Worm (Caenorhabditis elegans) whole organism, L1 larva: ENCODE results near the gene mrpl-49.

ENCODE experiments used
- C04F5.9 ChIP-seq: sonication (generic microtip); optimal IDR thresholded peaks from 2 replicates; lab custom pipeline; 2016; ENCODE audit warnings: missing genetic modification characterization, missing compliant biosample characterization
- F16B12.6 ChIP-seq: fragments of 150-350 bp; optimal IDR thresholded peaks from 2 replicates; lab custom pipeline; 2014; ENCODE audit warnings: missing biosample characterization, missing genetic modification characterization
- Y116A8C.19 ChIP-seq: sonication (generic microtip); optimal IDR thresholded peaks from 2 replicates; lab custom pipeline; 2016; ENCODE audit warnings: missing compliant biosample characterization, missing genetic modification characterization, borderline replicate concordance
- aly-2 ChIP-seq: fragments of 150-350 bp; optimal IDR thresholded peaks from 2 replicates; lab custom pipeline; 2014; ENCODE audit warnings: missing biosample characterization, missing genetic modification characterization
- ama-1 ChIP-seq: fragments of 150-350 bp; optimal IDR thresholded peaks from 2 replicates; lab custom pipeline; 2014
- ceh-8 ChIP-seq: fragments of 200-800 bp; sonication (Bioruptor generic); optimal IDR thresholded peaks from 2 replicates; lab custom pipeline; 2018; ENCODE audit warnings: mild to moderate bottlenecking, missing genetic modification characterization, moderate library complexity, missing compliant biosample characterization
- ceh-82 ChIP-seq, 3 experiments: fragments of 150-350 bp in 1 of 3; sonication (generic microtip) in 2 of 3; optimal IDR thresholded peaks; 2 replicates each; lab custom pipeline; 2014 to 2017; ENCODE audit warnings: missing biosample characterization in 3 of 3, missing genetic modification characterization in 3 of 3
- ceh-90 ChIP-seq: sonication (generic microtip); optimal IDR thresholded peaks from 2 replicates; lab custom pipeline; 2016; ENCODE audit warnings: missing genetic modification characterization, missing compliant biosample characterization
- dpl-1 ChIP-seq, 3 experiments: fragments of 150-350 bp in 2 of 3; sonication (generic microtip) in 1 of 3; optimal IDR thresholded peaks; 2 replicates each; lab custom pipeline; 2014 to 2017; ENCODE audit warnings: missing biosample characterization in 3 of 3, missing genetic modification characterization in 3 of 3, missing genetic modification reagents in 3 of 3
- efl-1 ChIP-seq, 4 experiments: fragments of 150-350 bp; optimal IDR thresholded peaks in 3 of 4; peaks in 1 of 4; 1 replicate in 1 of 4; 2 replicates in 3 of 4; lab custom pipeline; 2014; ENCODE audit warnings: missing biosample characterization in 2 of 4, missing genetic modification characterization in 2 of 4, missing genetic modification reagents in 2 of 4
- egl-13 ChIP-seq: sonication (generic microtip); optimal IDR thresholded peaks from 2 replicates; lab custom pipeline; 2016; ENCODE audit warnings: missing genotype, missing genetic modification reagents, missing genetic modification characterization, missing compliant biosample characterization
- egl-27 ChIP-seq, 2 experiments: fragments of 150-350 bp in 1 of 2; sonication (generic microtip); optimal IDR thresholded peaks; 3 replicates each; lab custom pipeline; 2017 to 2018; ENCODE audit warnings: missing biosample characterization in 2 of 2, missing genetic modification characterization in 2 of 2, missing genetic modification reagents in 2 of 2
- elt-2 ChIP-seq: sonication (generic microtip); optimal IDR thresholded peaks from 2 replicates; lab custom pipeline; 2016; ENCODE audit warnings: missing genetic modification characterization, mild to moderate bottlenecking, inconsistent platforms, missing compliant biosample characterization, missing genetic modification reagents
- elt-3 ChIP-seq, 6 experiments: fragments of 150-350 bp in 1 of 6; sonication (generic microtip); optimal IDR thresholded peaks; 2 replicates each; lab custom pipeline; 2017 to 2018; ENCODE audit warnings: missing biosample characterization in 6 of 6, missing genetic modification characterization in 6 of 6, inconsistent platforms in 1 of 6
- fkh-4 ChIP-seq: sonication (generic microtip); optimal IDR thresholded peaks from 2 replicates; lab custom pipeline; 2016; ENCODE audit warnings: missing compliant biosample characterization, missing genetic modification characterization, borderline replicate concordance
- fos-1 ChIP-seq: fragments of 150-350 bp; optimal IDR thresholded peaks from 2 replicates; lab custom pipeline; 2014; ENCODE audit warnings: missing biosample characterization, missing genetic modification characterization
- hlh-4 ChIP-seq: sonication (generic microtip); optimal IDR thresholded peaks from 2 replicates; lab custom pipeline; 2016; ENCODE audit warnings: mild to moderate bottlenecking, missing genetic modification characterization, missing compliant biosample characterization
- hpl-2 ChIP-seq: fragments of 150-350 bp; optimal IDR thresholded peaks from 2 replicates; lab custom pipeline; 2014; ENCODE audit warnings: missing biosample characterization, missing genetic modification reagents, missing genetic modification characterization
- isw-1 ChIP-seq: fragments of 200-800 bp; sonication (Bioruptor generic); IDR thresholded peaks from 2 replicates; pipeline ENCODE4 v1.3.6; 2022; ENCODE audit warnings: missing genetic modification characterization, missing compliant biosample characterization
- jun-1 ChIP-seq: fragments of 150-350 bp; optimal IDR thresholded peaks from 2 replicates; lab custom pipeline; 2014; ENCODE audit warnings: missing biosample characterization, missing genetic modification reagents, missing genetic modification characterization
- lin-35 ChIP-seq, 2 experiments: fragments of 150-350 bp; optimal IDR thresholded peaks; 2 replicates each; lab custom pipeline; 2014; ENCODE audit warnings: missing biosample characterization in 2 of 2, missing genetic modification characterization in 2 of 2, missing genetic modification reagents in 2 of 2
- lir-3 ChIP-seq: sonication (generic microtip); optimal IDR thresholded peaks from 2 replicates; lab custom pipeline; 2016; ENCODE audit warnings: mild to moderate bottlenecking, missing genetic modification characterization, moderate library complexity, missing compliant biosample characterization; ENCODE audit not compliant: poor library complexity
- lsy-2 ChIP-seq, 2 experiments: fragments of 150-350 bp; optimal IDR thresholded peaks; 2 replicates each; lab custom pipeline; 2014; ENCODE audit warnings: missing biosample characterization in 2 of 2, missing genetic modification characterization in 2 of 2
- mab-9 ChIP-seq: fragments of 200-800 bp; sonication (Bioruptor generic); IDR thresholded peaks from 2 replicates; pipeline ENCODE4 v1.3.6; 2022; ENCODE audit warnings: missing genetic modification reagents, missing genetic modification characterization, missing compliant biosample characterization
- mdl-1 ChIP-seq, 2 experiments: fragments of 150-350 bp; optimal IDR thresholded peaks; 2 replicates each; lab custom pipeline; 2014 to 2017; ENCODE audit warnings: missing biosample characterization in 2 of 2, missing genetic modification characterization in 2 of 2, inconsistent platforms in 1 of 2
- mep-1 ChIP-seq: fragments of 150-350 bp; optimal IDR thresholded peaks from 2 replicates; lab custom pipeline; 2014; ENCODE audit warnings: missing biosample characterization, missing genetic modification characterization
- nhr-20 ChIP-seq: sonication (generic microtip); optimal IDR thresholded peaks from 2 replicates; lab custom pipeline; 2016; ENCODE audit warnings: mild to moderate bottlenecking, missing genetic modification characterization, missing compliant biosample characterization
- nhr-237 ChIP-seq: fragments of 150-350 bp; optimal IDR thresholded peaks from 2 replicates; lab custom pipeline; 2014; ENCODE audit warnings: missing biosample characterization, missing genetic modification characterization
- nhr-28 ChIP-seq: fragments of 150-350 bp; optimal IDR thresholded peaks from 2 replicates; lab custom pipeline; 2014; ENCODE audit warnings: missing biosample characterization, missing genetic modification characterization
- nhr-76 ChIP-seq: sonication (generic microtip); optimal IDR thresholded peaks from 2 replicates; lab custom pipeline; 2017; ENCODE audit warnings: missing biosample characterization, missing genetic modification characterization
- nhr-77 ChIP-seq: fragments of 150-350 bp; optimal IDR thresholded peaks from 2 replicates; lab custom pipeline; 2014; ENCODE audit warnings: missing biosample characterization, missing genetic modification characterization
- nhr-85 ChIP-seq: sonication (generic microtip); peaks from one replicate; lab custom pipeline; 2016; ENCODE audit warnings: missing genetic modification characterization, inconsistent platforms, missing compliant biosample characterization
- pag-3 ChIP-seq: sonication (generic microtip); optimal IDR thresholded peaks from 2 replicates; lab custom pipeline; 2017; ENCODE audit warnings: missing genetic modification characterization, mild to moderate bottlenecking, missing compliant biosample characterization, antibody characterized with exemption, borderline replicate concordance; ENCODE audit not compliant: insufficient read depth
- rnt-1 ChIP-seq: sonication (generic microtip); optimal IDR thresholded peaks from 2 replicates; lab custom pipeline; 2016; ENCODE audit warnings: mild to moderate bottlenecking, missing genetic modification characterization, moderate library complexity, missing compliant biosample characterization
- skn-1 ChIP-seq: fragments of 150-350 bp; optimal IDR thresholded peaks from 2 replicates; lab custom pipeline; 2014; ENCODE audit warnings: missing biosample characterization, missing genetic modification characterization
- snpc-4 ChIP-seq: fragments of 150-350 bp; optimal IDR thresholded peaks from 2 replicates; lab custom pipeline; 2014; ENCODE audit warnings: missing biosample characterization, missing genetic modification characterization
- swsn-7 ChIP-seq: sonication (generic microtip); optimal IDR thresholded peaks from 2 replicates; lab custom pipeline; 2016; ENCODE audit warnings: missing genetic modification characterization, missing compliant biosample characterization
- tbx-2 ChIP-seq: sonication (generic microtip); optimal IDR thresholded peaks from 2 replicates; lab custom pipeline; 2016; ENCODE audit warnings: missing genetic modification characterization, missing compliant biosample characterization
- tlp-1 ChIP-seq: fragments of 150-350 bp; optimal IDR thresholded peaks from 2 replicates; lab custom pipeline; 2014; ENCODE audit warnings: missing biosample characterization, missing genetic modification characterization
- xbp-1 ChIP-seq: sonication (generic microtip); optimal IDR thresholded peaks from 2 replicates; lab custom pipeline; 2016; ENCODE audit warnings: missing genetic modification characterization, missing compliant biosample characterization
- zag-1 ChIP-seq: fragments of 150-350 bp; optimal IDR thresholded peaks from 2 replicates; lab custom pipeline; 2014; ENCODE audit warnings: missing biosample characterization, missing genetic modification characterization
- zip-4 ChIP-seq: fragments of 200-800 bp; sonication (Bioruptor generic); optimal IDR thresholded peaks from 2 replicates; lab custom pipeline; 2018; ENCODE audit warnings: mild to moderate bottlenecking, missing genetic modification characterization, moderate library complexity, missing compliant biosample characterization

Gene mrpl-49

DNA sequence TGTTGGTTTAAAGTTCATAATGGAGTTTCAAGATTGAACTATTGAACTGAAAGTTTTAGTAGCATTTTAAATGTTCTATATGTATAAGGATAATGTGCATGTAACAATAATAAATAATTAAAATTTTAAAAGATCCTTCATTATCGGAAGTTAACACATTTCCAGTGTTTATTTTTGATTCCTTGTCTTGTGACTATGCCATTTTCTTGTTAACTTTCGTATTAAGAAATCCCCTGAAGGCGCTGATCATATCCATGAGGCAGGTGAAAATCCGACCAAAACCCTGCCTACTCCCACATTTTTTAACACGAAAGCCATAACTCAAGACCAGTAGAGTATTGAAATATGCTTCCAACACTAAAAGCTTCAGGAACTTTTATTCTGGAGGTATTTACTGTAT, 8.7 kb upstream of the mrpl-49 start, which contains the start of gene R11D1.7:
R11D1.7 (plus strand) TSS at position 301 of the 400 bp plus-strand sequence.
- peak; percentile 68 for TF ChIP-seq hlh-4 (tag; lab: Kevin White, UChicago)
- no peak for TF ChIP-seq nhr-28 (tag; lab: Kevin White, UChicago)
- no peak for TF ChIP-seq egl-27 (tag; optimal IDR thresholded peaks at IDR 0.05; lab: Kevin White, UChicago)
- TF ChIP-seq egl-13 (tag; lab: Kevin White, UChicago) = no peak
- TF ChIP-seq jun-1 = no peak
- no peak for TF ChIP-seq snpc-4 (tag; lab: Kevin White, UChicago)
- no peak for TF ChIP-seq mab-9 (GFP tag; lab: Robert Waterston, UW)
- no peak for TF ChIP-seq hpl-2 (GFP tag; lab: Kevin White, UChicago)

DNA sequence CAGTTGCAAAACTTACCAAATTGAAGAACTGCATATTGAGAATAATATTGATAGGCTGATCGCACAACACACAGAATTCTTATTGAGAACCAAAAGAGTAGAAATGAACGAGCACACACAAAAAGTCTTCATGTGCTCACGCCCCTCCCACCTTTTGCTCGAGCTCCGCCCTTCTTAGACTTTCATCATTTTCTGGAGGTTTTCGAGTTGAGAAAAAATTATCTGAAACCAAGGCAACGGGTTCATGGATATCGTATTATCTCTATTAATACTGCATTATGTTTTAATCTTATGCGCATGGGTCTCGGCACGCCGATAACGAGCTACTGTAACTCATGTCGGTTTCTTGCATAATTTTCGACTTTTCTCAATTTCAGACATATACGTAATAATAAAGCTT, 2.5 kb upstream of the mrpl-49 start, which contains the start of gene R11D1.12:
R11D1.12 (minus strand) TSS at position 101 of the 400 bp plus-strand sequence.
- TF ChIP-seq tlp-1 (tag; lab: Kevin White, UChicago) = no peak
- TF ChIP-seq mdl-1 (tag; optimal IDR thresholded peaks at IDR 0.05; lab: Kevin White, UChicago) = no peak
- no peak for TF ChIP-seq nhr-20 (tag; lab: Kevin White, UChicago)
- no peak for TF ChIP-seq ama-1 (lab: Kevin White, UChicago)
- no peak for TF ChIP-seq lir-3 (tag; lab: Kevin White, UChicago)
- TF ChIP-seq zip-4 = no peak
- no peak for TF ChIP-seq rnt-1 (tag; lab: Kevin White, UChicago)
- TF ChIP-seq fkh-4 (tag; lab: Kevin White, UChicago) = no peak
- TF ChIP-seq tbx-2 (tag; lab: Kevin White, UChicago) = no peak
- TF ChIP-seq ceh-82 (tag; optimal IDR thresholded peaks at IDR 0.05; lab: Kevin White, UChicago) = no peak
- TF ChIP-seq isw-1 (GFP tag; lab: Robert Waterston, UW) = no peak
- no peak for TF ChIP-seq egl-13 (tag; lab: Kevin White, UChicago)
- no peak for TF ChIP-seq zag-1 (tag; lab: Kevin White, UChicago)
- TF ChIP-seq aly-2 (tag; lab: Kevin White, UChicago) = no peak
- no peak for TF ChIP-seq mab-9 (GFP tag; lab: Robert Waterston, UW)
- no peak for TF ChIP-seq nhr-237

DNA sequence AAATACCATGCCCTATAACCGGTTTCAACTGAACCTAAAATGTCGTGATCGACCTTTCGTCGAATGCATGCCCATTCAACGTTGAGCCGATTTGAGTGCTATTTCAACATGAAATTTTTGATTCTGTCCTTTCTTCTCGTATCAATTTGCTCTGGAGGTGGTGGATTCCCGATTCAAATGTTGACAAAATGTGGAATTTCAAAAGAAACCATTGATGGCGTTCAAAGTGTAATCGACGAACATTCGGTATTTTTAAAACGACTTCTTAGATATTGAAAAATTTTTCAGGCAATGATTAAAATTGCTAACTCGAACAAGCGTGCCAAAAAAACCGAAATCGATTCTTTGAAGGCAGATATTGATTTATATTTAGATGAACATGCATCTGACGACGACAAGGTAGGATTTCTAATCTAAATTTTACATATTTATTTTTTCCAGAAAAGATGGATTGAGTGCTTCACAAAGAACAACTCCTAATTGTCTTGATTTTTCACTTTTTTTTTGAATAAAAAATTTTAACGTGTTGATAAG, 1.3 kb upstream of the mrpl-49 start, which contains the start of gene R11D1.13:
R11D1.13 (plus strand) TSS at position 51 of the 534 bp plus-strand sequence.
- TF ChIP-seq F16B12.6 (tag; lab: Kevin White, UChicago) = no peak
- TF ChIP-seq mdl-1 (tag; optimal IDR thresholded peaks at IDR 0.05; lab: Kevin White, UChicago) = no peak
- TF ChIP-seq elt-3 (tag; optimal IDR thresholded peaks at IDR 0.05; lab: Kevin White, UChicago) = no peak
- no peak for TF ChIP-seq Y116A8C.19 (tag; lab: Kevin White, UChicago)
- TF ChIP-seq nhr-77 (tag; lab: Kevin White, UChicago) = no peak

DNA sequence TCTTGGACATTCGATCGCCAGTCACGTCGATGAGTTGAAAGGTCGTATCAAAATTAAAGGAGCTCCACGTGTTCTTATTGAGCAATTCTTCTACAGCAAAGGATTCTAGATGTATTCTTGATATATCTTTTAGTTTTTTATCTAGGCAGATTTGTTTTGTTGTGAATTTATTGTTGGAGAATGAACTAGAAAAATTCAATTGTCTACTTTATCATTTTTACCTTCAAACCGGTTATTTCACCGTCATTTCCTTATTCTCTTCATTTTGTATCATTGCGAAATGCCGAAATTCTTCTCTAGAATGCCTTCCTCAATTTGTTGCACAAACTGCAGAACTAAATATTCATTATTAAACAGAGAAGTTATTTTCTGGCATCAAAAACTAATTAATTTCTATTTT, 789 bp downstream of the mrpl-49 start, which contains the start of gene R11D1.10:
R11D1.10 (plus strand) TSS at position 301 of the 400 bp plus-strand sequence.
- TF ChIP-seq efl-1 (optimal IDR thresholded peaks at IDR 0.05; lab: Kevin White, UChicago) (no peak), efl-1 (GFP tag; optimal IDR thresholded peaks at IDR 0.05 in 1 of 2; lab: Kevin White, UChicago) (peak in 1 of 2 experiments; percentile 70), ceh-8 (GFP tag; lab: Kevin White, UChicago) (no peak), nhr-76 (no peak), rnt-1 (tag; lab: Kevin White, UChicago) (no peak)

DNA sequence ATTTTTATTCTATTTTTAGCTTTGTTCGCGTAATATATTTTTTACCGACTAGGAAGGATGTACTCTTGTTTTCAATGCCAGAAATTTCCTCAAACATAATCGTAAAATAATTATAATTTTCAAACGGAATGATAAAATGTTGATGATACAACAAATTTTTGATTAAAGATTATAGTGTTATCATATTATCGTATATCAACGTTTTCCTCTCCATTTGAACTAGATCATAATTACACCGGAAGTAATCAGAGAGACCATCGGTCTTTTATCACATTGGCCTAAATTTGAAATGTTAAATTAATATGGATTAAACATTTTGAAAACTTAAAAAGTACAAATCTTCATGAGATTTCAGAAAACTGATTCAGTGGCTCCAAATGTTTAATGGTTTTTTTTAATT, 4.3 kb downstream of the mrpl-49 start:
- no peak for TF ChIP-seq zag-1 (tag; lab: Kevin White, UChicago)
- peak; percentile 69 for TF ChIP-seq nhr-85 (tag; lab: Kevin White, UChicago)
- no peak for TF ChIP-seq ama-1 (lab: Kevin White, UChicago)
- no peak for TF ChIP-seq C04F5.9 (tag; lab: Kevin White, UChicago)
- TF ChIP-seq fos-1 (tag; lab: Kevin White, UChicago) = no peak
- no peak for TF ChIP-seq ceh-90 (tag; lab: Kevin White, UChicago)
- TF ChIP-seq dpl-1 (GFP tag; optimal IDR thresholded peaks at IDR 0.05; lab: Kevin White, UChicago) = no peak
- peak; percentile 45 for TF ChIP-seq jun-1
- no peak for TF ChIP-seq rnt-1 (tag; lab: Kevin White, UChicago)
- no peak for TF ChIP-seq xbp-1
- no peak for TF ChIP-seq skn-1 (tag; lab: Kevin White, UChicago)
- no peak for TF ChIP-seq F16B12.6 (tag; lab: Kevin White, UChicago)
- TF ChIP-seq zip-4 = no peak
- TF ChIP-seq elt-3 (tag; optimal IDR thresholded peaks at IDR 0.05; lab: Kevin White, UChicago) = peak in 2 of 6 experiments; percentile 11 to 29
- TF ChIP-seq elt-2 = peak; percentile 80
- TF ChIP-seq lin-35 (GFP tag; optimal IDR thresholded peaks at IDR 0.05; lab: Kevin White, UChicago) = no peak
- TF ChIP-seq efl-1 (optimal IDR thresholded peaks at IDR 0.05; lab: Kevin White, UChicago) = no peak
- peak in 1 of 2 experiments; percentile 2 for TF ChIP-seq efl-1 (GFP tag; optimal IDR thresholded peaks at IDR 0.05 in 1 of 2; lab: Kevin White, UChicago)
- no peak for TF ChIP-seq lsy-2 (tag; optimal IDR thresholded peaks at IDR 0.05; lab: Kevin White, UChicago)
- no peak for TF ChIP-seq mep-1 (tag; lab: Kevin White, UChicago)
- no peak for TF ChIP-seq swsn-7 (tag; lab: Kevin White, UChicago)
- no peak for TF ChIP-seq pag-3 (tag; lab: Kevin White, UChicago)
